Fruit fly (Drosophila melanogaster): Measurements from ENCODE around the gene GlcAT-S.

DNA sequence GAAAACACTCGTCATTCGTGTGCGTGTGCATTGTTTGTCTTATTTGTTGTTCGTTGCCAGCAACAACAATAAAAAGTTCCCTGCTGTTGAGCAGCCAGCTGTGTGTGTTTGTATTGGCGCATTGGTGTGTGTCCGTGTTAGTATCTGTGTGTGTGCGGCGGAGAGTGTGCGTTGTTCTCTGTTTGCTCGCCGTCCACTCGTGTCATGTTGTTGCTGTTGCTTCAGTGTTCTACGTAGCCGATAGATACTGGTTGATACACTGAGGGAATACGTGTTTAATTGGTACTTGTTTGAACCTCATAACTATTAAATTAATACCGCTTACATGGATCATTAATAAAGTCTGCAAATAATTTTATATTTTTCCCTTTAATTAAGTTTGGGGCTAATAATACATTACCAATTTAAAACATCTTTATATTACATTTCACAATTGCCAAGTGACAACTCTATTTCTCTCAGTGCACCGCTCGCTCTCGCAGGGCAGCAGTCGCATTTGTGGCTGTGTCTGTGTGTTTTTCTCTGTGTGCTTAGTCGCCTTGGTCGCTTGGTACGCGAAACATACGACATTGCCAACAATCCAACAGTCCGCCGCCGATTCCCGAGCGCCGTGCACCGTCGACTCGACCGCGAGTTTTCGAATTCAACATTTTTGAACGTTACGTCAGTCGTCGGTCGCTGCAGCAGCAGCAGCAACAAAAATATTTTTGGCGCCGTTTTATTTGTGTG is 47.7 kb upstream of the GlcAT-S start, which contains the start of gene brwl:
- TF ChIP-seq ovo (GFP tag; optimal IDR thresholded peaks at IDR 0.05) = peak; percentile 86
- peak; percentile 84 for TF ChIP-seq pad (GFP tag; optimal IDR thresholded peaks at IDR 0.05)

Measured in whole organism, adult.